Worm (Caenorhabditis elegans) whole organism, L4 larva: ENCODE results near the gene col-183.

Experiments used
- F10B5.3 ChIP-seq: sonication (generic microtip); optimal IDR thresholded peaks from 2 replicates; lab custom pipeline; 2016; ENCODE audit warnings: mild to moderate bottlenecking, missing genetic modification characterization, missing compliant biosample characterization
- T20F7.1 ChIP-seq: fragments of 200-800 bp; sonication (Bioruptor generic); optimal IDR thresholded peaks from 2 replicates; lab custom pipeline; 2018; ENCODE audit warnings: mild to moderate bottlenecking, missing genetic modification characterization, missing compliant biosample characterization
- T26A8.4 ChIP-seq: fragments of 200-800 bp; sonication (Bioruptor generic); IDR thresholded peaks from 2 replicates; pipeline ENCODE4 v1.3.6; 2022; ENCODE audit warnings: missing genetic modification characterization, missing compliant biosample characterization
- Y105C5A.15 ChIP-seq: fragments of 200-800 bp; sonication (Bioruptor generic); IDR thresholded peaks from 2 replicates; pipeline ENCODE4 v1.3.6; 2022; ENCODE audit warnings: missing genetic modification characterization, missing compliant biosample characterization
- Y48G9A.11 ChIP-seq: fragments of 200-800 bp; sonication (Bioruptor generic); IDR thresholded peaks from 2 replicates; pipeline ENCODE4 v1.3.6; 2022; ENCODE audit warnings: missing genetic modification reagents, missing genetic modification characterization, missing compliant biosample characterization
- ZK337.2 ChIP-seq: fragments of 200-800 bp; sonication (Bioruptor generic); IDR thresholded peaks from 2 replicates; pipeline ENCODE4 v1.3.6; 2022; ENCODE audit warnings: missing genetic modification reagents, missing genetic modification characterization, missing compliant biosample characterization
- ZK546.5 ChIP-seq, 2 experiments: sonication (generic microtip); optimal IDR thresholded peaks; 2 replicates each; lab custom pipeline; 2017; ENCODE audit warnings: missing biosample characterization in 2 of 2, missing genetic modification characterization in 2 of 2
- aha-1 ChIP-seq: fragments of 150-350 bp; peaks from one replicate; lab custom pipeline; 2014; ENCODE audit warnings: missing biosample characterization, missing genetic modification characterization
- aly-2 ChIP-seq: sonication (generic microtip); optimal IDR thresholded peaks from 2 replicates; lab custom pipeline; 2018; ENCODE audit warnings: missing biosample characterization, missing genetic modification characterization
- arid-1 ChIP-seq: fragments of 200-800 bp; sonication (Bioruptor generic); conservative IDR thresholded peaks from 2 replicates; pipeline ENCODE4 v1.3.6; 2022; ENCODE audit warnings: missing genetic modification reagents, missing genetic modification characterization, missing compliant biosample characterization
- ceh-20 ChIP-seq: fragments of 200-800 bp; sonication (Bioruptor generic); IDR thresholded peaks from 2 replicates; pipeline ENCODE4 v1.3.6; 2022; ENCODE audit warnings: missing genetic modification reagents, missing genetic modification characterization, missing compliant biosample characterization
- ceh-28 ChIP-seq: fragments of 150-350 bp; optimal IDR thresholded peaks from 2 replicates; lab custom pipeline; 2014; ENCODE audit warnings: missing biosample characterization, missing genetic modification reagents, missing genetic modification characterization
- ceh-44 ChIP-seq: fragments of 200-800 bp; sonication (Bioruptor generic); IDR thresholded peaks from 2 replicates; pipeline ENCODE4 v1.3.6; 2022; ENCODE audit warnings: missing genetic modification reagents, missing genetic modification characterization, missing compliant biosample characterization
- ceh-62 ChIP-seq: sonication (generic microtip); optimal IDR thresholded peaks from 2 replicates; lab custom pipeline; 2017; ENCODE audit warnings: missing biosample characterization, missing genetic modification characterization
- ceh-82 ChIP-seq: sonication (generic microtip); optimal IDR thresholded peaks from 2 replicates; lab custom pipeline; 2017; ENCODE audit warnings: missing biosample characterization, missing genetic modification characterization
- ces-1 ChIP-seq: fragments of 150-350 bp; sonication (generic microtip); optimal IDR thresholded peaks from 4 replicates; lab custom pipeline; 2014; ENCODE audit warnings: missing biosample characterization, missing genetic modification reagents, missing genetic modification characterization
- daf-16 ChIP-seq, 3 experiments: sonication (generic microtip); optimal IDR thresholded peaks; 2 replicates each; lab custom pipeline; 2016 to 2017; ENCODE audit warnings: missing genetic modification characterization in 3 of 3, missing genetic modification reagents in 3 of 3, mild to moderate bottlenecking in 2 of 3, missing compliant biosample characterization in 2 of 3, missing biosample characterization in 1 of 3, moderate library complexity in 1 of 3
- daf-19 ChIP-seq: fragments of 200-800 bp; sonication (Bioruptor generic); conservative IDR thresholded peaks from 2 replicates; pipeline ENCODE4 v1.3.6; 2022; ENCODE audit warnings: missing genetic modification characterization, missing compliant biosample characterization
- daf-8 ChIP-seq: fragments of 200-800 bp; sonication (Bioruptor generic); IDR thresholded peaks from 2 replicates; pipeline ENCODE4 v1.3.6; 2022; ENCODE audit warnings: missing genetic modification characterization, missing compliant biosample characterization
- dmd-6 ChIP-seq: fragments of 200-800 bp; sonication (Bioruptor generic); IDR thresholded peaks from 2 replicates; pipeline ENCODE4 v1.3.6; 2022; ENCODE audit warnings: missing genetic modification reagents, missing genetic modification characterization, missing compliant biosample characterization
- dpl-1 ChIP-seq: fragments of 150-350 bp; optimal IDR thresholded peaks from 2 replicates; lab custom pipeline; 2014; ENCODE audit warnings: missing biosample characterization, missing genetic modification reagents, missing genetic modification characterization
- fkh-10 ChIP-seq: fragments of 150-350 bp; optimal IDR thresholded peaks from 2 replicates; lab custom pipeline; 2014; ENCODE audit warnings: missing biosample characterization, missing genetic modification reagents, missing genetic modification characterization
- hif-1 ChIP-seq, 2 experiments: sonication (generic microtip); optimal IDR thresholded peaks; 2 replicates each; lab custom pipeline; 2016 to 2017; ENCODE audit warnings: missing compliant biosample characterization in 2 of 2, missing genetic modification characterization in 2 of 2, missing genetic modification reagents in 2 of 2, missing genotype in 2 of 2, mild to moderate bottlenecking in 1 of 2
- hmg-1.1 ChIP-seq: fragments of 200-800 bp; sonication (Bioruptor generic); IDR thresholded peaks from 2 replicates; pipeline ENCODE4 v1.3.6; 2022; ENCODE audit warnings: missing genetic modification reagents, missing genetic modification characterization, missing compliant biosample characterization
- madf-9 ChIP-seq: fragments of 200-800 bp; sonication (Bioruptor generic); conservative IDR thresholded peaks from 2 replicates; pipeline ENCODE4 v1.3.6; 2022; ENCODE audit warnings: missing genetic modification reagents, missing genetic modification characterization, missing compliant biosample characterization
- nhr-10 ChIP-seq: fragments of 150-350 bp; optimal IDR thresholded peaks from 2 replicates; lab custom pipeline; 2014; ENCODE audit warnings: missing biosample characterization, missing genetic modification characterization
- nhr-102 ChIP-seq: sonication (generic microtip); optimal IDR thresholded peaks from 2 replicates; lab custom pipeline; 2016; ENCODE audit warnings: mild to moderate bottlenecking, missing genetic modification characterization, moderate library complexity, missing compliant biosample characterization
- nhr-11 ChIP-seq: fragments of 150-350 bp; optimal IDR thresholded peaks from 2 replicates; lab custom pipeline; 2014; ENCODE audit warnings: missing biosample characterization, missing genetic modification characterization
- nhr-237 ChIP-seq: sonication (generic microtip); optimal IDR thresholded peaks from 2 replicates; lab custom pipeline; 2017; ENCODE audit warnings: missing biosample characterization, missing genetic modification characterization
- nhr-48 ChIP-seq: sonication (generic microtip); optimal IDR thresholded peaks from 2 replicates; lab custom pipeline; 2016; ENCODE audit warnings: mild to moderate bottlenecking, missing genetic modification characterization, missing compliant biosample characterization
- nhr-76 ChIP-seq: fragments of 150-350 bp; optimal IDR thresholded peaks from 2 replicates; lab custom pipeline; 2014; ENCODE audit warnings: missing biosample characterization, missing genetic modification characterization
- pqm-1 ChIP-seq: sonication (generic microtip); optimal IDR thresholded peaks from 2 replicates; lab custom pipeline; 2017; ENCODE audit warnings: missing biosample characterization, missing genetic modification characterization
- set-16 ChIP-seq: fragments of 200-800 bp; sonication (Bioruptor generic); IDR thresholded peaks from 2 replicates; pipeline ENCODE4 v1.3.6; 2022; ENCODE audit warnings: missing genetic modification reagents, missing genetic modification characterization, missing compliant biosample characterization
- skn-1 ChIP-seq: fragments of 150-350 bp; optimal IDR thresholded peaks from 2 replicates; lab custom pipeline; 2014; ENCODE audit warnings: missing biosample characterization, missing genetic modification characterization
- spr-1 ChIP-seq: sonication (generic microtip); optimal IDR thresholded peaks from 2 replicates; lab custom pipeline; 2016; ENCODE audit warnings: mild to moderate bottlenecking, missing genetic modification characterization, missing compliant biosample characterization
- spr-3 ChIP-seq: fragments of 200-800 bp; sonication (Bioruptor generic); optimal IDR thresholded peaks from 2 replicates; lab custom pipeline; 2018; ENCODE audit warnings: mild to moderate bottlenecking, missing genetic modification characterization, missing compliant biosample characterization
- tra-1 ChIP-seq: fragments of 200-800 bp; sonication (Bioruptor generic); IDR thresholded peaks from 2 replicates; pipeline ENCODE4 v1.3.6; 2022; ENCODE audit warnings: missing genetic modification reagents, missing genetic modification characterization, missing compliant biosample characterization
- unc-62 ChIP-seq, 3 experiments: fragments of 150-350 bp in 1 of 3; sonication (generic microtip); optimal IDR thresholded peaks in 2 of 3; peaks in 1 of 3; 1 replicate in 1 of 3; 2 replicates in 2 of 3; lab custom pipeline; 2014 to 2017; ENCODE audit warnings: missing biosample characterization in 3 of 3, missing genetic modification characterization in 3 of 3, missing genetic modification reagents in 3 of 3, missing genotype in 1 of 3
- zag-1 ChIP-seq: fragments of 150-350 bp; optimal IDR thresholded peaks from 2 replicates; lab custom pipeline; 2014; ENCODE audit warnings: missing biosample characterization, missing genetic modification characterization
- zip-2 ChIP-seq: fragments of 150-350 bp; optimal IDR thresholded peaks from 2 replicates; lab custom pipeline; 2014; ENCODE audit warnings: missing biosample characterization, missing genetic modification characterization
- ztf-7 ChIP-seq: fragments of 150-350 bp; optimal IDR thresholded peaks from 2 replicates; lab custom pipeline; 2014; ENCODE audit warnings: missing biosample characterization, missing genetic modification characterization

col-183 gene

DNA sequence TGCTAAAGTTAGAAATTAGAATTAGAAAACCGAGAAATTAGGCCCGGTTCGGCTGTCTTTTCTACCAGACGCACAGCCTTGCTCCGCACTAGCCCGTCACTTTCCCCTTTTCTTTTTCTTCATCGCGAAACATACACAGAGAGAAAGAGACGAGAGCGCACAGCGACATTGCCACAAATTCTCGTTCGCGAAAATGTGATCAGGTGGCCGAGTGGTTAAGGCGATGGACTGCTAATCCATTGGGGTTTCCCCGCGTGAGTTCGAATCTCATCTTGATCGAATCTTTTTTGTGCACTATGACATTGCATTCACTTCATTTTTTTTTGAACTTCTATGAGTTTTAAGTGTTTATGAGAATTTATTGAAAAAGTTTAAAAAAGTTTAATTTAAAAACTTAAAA is 25.1 kb downstream of the col-183 start (continued):
- TF ChIP-seq ceh-82 (tag; lab: Kevin White, UChicago), result no peak
- no peak for TF ChIP-seq spr-3 (GFP tag; lab: Kevin White, UChicago)
- 0 out of 2 replicates have a peak, but pooled peaks have one; percentile 18 for TF ChIP-seq tra-1 (GFP tag; lab: Robert Waterston, UW)
- TF ChIP-seq fkh-10 (GFP tag; lab: Kevin White, UChicago), result peak; percentile 32
- TF ChIP-seq set-16 (GFP tag; lab: Robert Waterston, UW), result no peak
- peak; percentile 65 for TF ChIP-seq dmd-6 (GFP tag; lab: Robert Waterston, UW)
- TF ChIP-seq nhr-102, result peak; percentile 56
- peak; percentile 75 for TF ChIP-seq madf-9 (GFP tag; lab: Robert Waterston, UW)
- TF ChIP-seq zag-1 (tag; lab: Kevin White, UChicago), result no peak
- TF ChIP-seq dpl-1 (GFP tag; lab: Kevin White, UChicago), result peak; percentile 5
- no peak for TF ChIP-seq nhr-11 (tag; lab: Kevin White, UChicago)
- no peak for TF ChIP-seq ceh-28 (tag; lab: Kevin White, UChicago)
- no peak for TF ChIP-seq ces-1 (GFP tag; lab: Kevin White, UChicago)
- no peak for TF ChIP-seq Y48G9A.11
- 0 out of 2 replicates have a peak, but pooled peaks have one; percentile 53 for TF ChIP-seq arid-1 (GFP tag; lab: Robert Waterston, UW)
- no peak for TF ChIP-seq skn-1
- no peak for TF ChIP-seq ceh-62
- TF ChIP-seq ZK546.5 (tag; optimal IDR thresholded peaks at IDR 0.05; lab: Kevin White, UChicago), result no peak
- no peak for TF ChIP-seq F10B5.3 (tag; lab: Kevin White, UChicago)
- peak; percentile 74 for TF ChIP-seq T26A8.4 (GFP tag; lab: Robert Waterston, UW)
- no peak for TF ChIP-seq pqm-1 (tag; lab: Kevin White, UChicago)
- TF ChIP-seq hif-1 (tag; optimal IDR thresholded peaks at IDR 0.05; lab: Kevin White, UChicago), result no peak
- TF ChIP-seq T20F7.1, result no peak
- no peak for TF ChIP-seq unc-62 (GFP tag; optimal IDR thresholded peaks at IDR 0.05 in 1 of 2; lab: Kevin White, UChicago)
- TF ChIP-seq unc-62 (tag; optimal IDR thresholded peaks at IDR 0.05; lab: Kevin White, UChicago), result no peak
- 0 out of 2 replicates have a peak, but pooled peaks have one; percentile 63 for TF ChIP-seq Y105C5A.15 (GFP tag; lab: Robert Waterston, UW)
- TF ChIP-seq ceh-44 (GFP tag; lab: Robert Waterston, UW), result 0 out of 2 replicates have a peak, but pooled peaks have one; percentile 40
- peak; percentile 23 for TF ChIP-seq zip-2
- TF ChIP-seq nhr-10, result no peak
- TF ChIP-seq daf-8 (GFP tag; lab: Robert Waterston, UW), result no peak
- TF ChIP-seq hmg-1.1 (GFP tag; lab: Robert Waterston, UW), result peak; percentile 89
- TF ChIP-seq daf-19, result no peak

DNA sequence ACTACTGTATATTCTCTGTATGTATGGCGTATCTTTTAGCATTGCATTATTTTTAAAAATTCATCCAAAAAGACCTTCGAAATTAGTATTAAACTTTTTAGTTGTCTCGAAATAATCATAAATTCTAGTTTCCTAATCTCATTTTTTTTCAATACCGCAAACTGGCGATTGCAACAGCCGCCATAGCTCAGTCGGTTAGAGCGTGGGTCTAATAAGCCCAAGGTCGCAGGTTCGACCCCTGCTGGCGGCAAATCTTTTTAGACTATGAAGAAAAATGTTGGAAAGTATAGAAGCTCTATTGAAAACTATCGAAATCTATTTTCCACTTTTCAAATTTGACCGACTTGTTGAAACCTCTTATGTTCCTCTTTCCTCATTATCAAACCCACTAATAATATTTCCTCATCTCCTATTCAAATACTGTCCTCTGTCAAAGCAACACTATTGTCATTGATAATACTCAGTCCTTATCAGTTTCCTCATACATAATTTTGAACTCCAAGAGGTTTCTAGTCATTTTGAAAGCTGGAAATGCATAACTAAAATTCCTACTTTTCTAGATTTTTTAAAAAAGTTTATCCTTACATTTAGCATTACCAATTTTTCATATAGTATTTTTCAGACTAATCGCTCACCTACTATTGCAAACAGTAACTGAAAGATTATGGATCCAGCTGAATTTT is 31.6 kb downstream of the col-183 start, which contains the start of gene jmjd-3.3:
jmjd-3.3 (plus strand) TSS at position 633 of the 683 bp plus-strand sequence.
- TF ChIP-seq ZK337.2 (GFP tag; lab: Robert Waterston, UW) (0 out of 2 replicates have a peak, but pooled peaks have one; percentile 2), dmd-6 (GFP tag; lab: Robert Waterston, UW) (no peak), daf-16 (GFP tag; optimal IDR thresholded peaks at IDR 0.05; lab: Kevin White, UChicago) (no peak), daf-16 (tag; optimal IDR thresholded peaks at IDR 0.05; lab: Kevin White, UChicago) (peak; percentile 0)

DNA sequence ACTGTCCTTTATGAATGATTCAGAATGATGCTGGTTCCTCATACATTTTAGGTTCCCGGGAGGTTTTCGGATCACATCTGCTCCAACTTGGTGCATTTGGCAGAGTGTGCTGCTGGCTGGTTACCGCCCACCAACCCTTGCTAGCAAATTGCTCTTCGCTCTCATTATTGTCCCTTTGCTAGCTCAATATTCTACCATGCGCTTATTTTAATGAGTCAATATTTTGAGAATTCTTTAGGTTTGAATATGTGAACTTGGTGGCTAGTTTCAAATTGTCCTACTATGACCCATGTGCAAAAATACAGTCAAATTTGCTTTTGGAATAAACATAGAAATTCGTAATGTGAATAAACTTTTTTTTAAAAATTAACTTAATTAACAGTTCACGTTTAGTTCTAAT is 32.4 kb downstream of the col-183 start:
- TF ChIP-seq nhr-48 (tag; lab: Kevin White, UChicago) (no peak), aha-1 (tag; lab: Kevin White, UChicago) (no peak), ztf-7 (tag; lab: Kevin White, UChicago) (no peak), spr-1 (no peak), nhr-237 (tag; lab: Kevin White, UChicago) (no peak), nhr-76 (no peak), ceh-20 (no peak), fkh-10 (GFP tag; lab: Kevin White, UChicago) (no peak), zip-2 (no peak), aly-2 (no peak), T20F7.1 (no peak)
